Fruit fly (Drosophila melanogaster) whole organism, embryonic: Measurements from ENCODE around the gene CG43850.
A peak's percentile ranks its signal among the peaks of the same experiment; 100 is the strongest.

Source experiments
- Ada2b ChIP-seq: fragments of 200-800 bp; sonication (Bioruptor generic); IDR thresholded peaks from 2 replicates; pipeline ENCODE4 v1.3.6; 2022; ENCODE audit warnings: missing biosample characterization, missing genetic modification characterization
- Atf3 ChIP-seq: fragments of 200-800 bp; sonication (Bioruptor generic); optimal IDR thresholded peaks from 3 replicates; lab custom pipeline; 2016; ENCODE audit warnings: missing biosample characterization, missing genetic modification characterization
- BtbVII ChIP-seq: fragments of 200-800 bp; sonication (Bioruptor generic); optimal IDR thresholded peaks from 3 replicates; lab custom pipeline; 2017; ENCODE audit warnings: missing biosample characterization, mild to moderate bottlenecking, missing genetic modification characterization
- CG10979 ChIP-seq: fragments of 200-800 bp; sonication (Bioruptor generic); optimal IDR thresholded peaks from 2 replicates; lab custom pipeline; 2018; ENCODE audit warnings: missing biosample characterization, mild to moderate bottlenecking, missing genetic modification characterization, moderate library complexity
- CG11093 ChIP-seq: fragments of 200-800 bp; sonication (Bioruptor generic); IDR thresholded peaks from 3 replicates; pipeline ENCODE4 v1.3.6; 2022; ENCODE audit warnings: missing biosample characterization, missing genetic modification characterization
- CG11456 ChIP-seq: fragments of 200-800 bp; sonication (Bioruptor generic); IDR thresholded peaks from 3 replicates; pipeline ENCODE4 v1.3.6; 2022; ENCODE audit warnings: missing biosample characterization, missing genetic modification characterization
- CG11560 ChIP-seq: fragments of 200-800 bp; sonication (Bioruptor generic); IDR thresholded peaks from 3 replicates; pipeline ENCODE4 v1.3.6; 2022; ENCODE audit warnings: missing biosample characterization, missing genetic modification characterization
- CG12104 ChIP-seq: fragments of 200-800 bp; sonication (Bioruptor generic); optimal IDR thresholded peaks from 3 replicates; lab custom pipeline; 2016; ENCODE audit warnings: missing biosample characterization, missing genetic modification characterization
- CG14014 ChIP-seq: fragments of 200-800 bp; sonication (Bioruptor generic); IDR thresholded peaks from 2 replicates; pipeline ENCODE4 v1.3.6; 2022; ENCODE audit warnings: missing biosample characterization, missing genetic modification characterization
- CG15514 ChIP-seq: fragments of 200-800 bp; sonication (Bioruptor generic); optimal IDR thresholded peaks from 3 replicates; lab custom pipeline; 2017; ENCODE audit warnings: missing biosample characterization, missing genetic modification characterization, mild to moderate bottlenecking, moderate library complexity, missing genetic modification reagents
- CG1602 ChIP-seq: fragments of 200-800 bp; sonication (Bioruptor generic); optimal IDR thresholded peaks from 3 replicates; lab custom pipeline; 2016; ENCODE audit warnings: missing biosample characterization, missing genetic modification characterization
- CG18011 ChIP-seq: fragments of 200-800 bp; sonication (Bioruptor generic); optimal IDR thresholded peaks from 2 replicates; lab custom pipeline; 2017; ENCODE audit warnings: missing biosample characterization, missing genetic modification characterization, mild to moderate bottlenecking, moderate library complexity, missing genotype
- CG2120 ChIP-seq: fragments of 200-800 bp; sonication (Bioruptor generic); optimal IDR thresholded peaks from 3 replicates; lab custom pipeline; 2016; ENCODE audit warnings: missing biosample characterization, missing genetic modification characterization
- CG2875 ChIP-seq: fragments of 200-800 bp; sonication (Bioruptor generic); optimal IDR thresholded peaks from 2 replicates; lab custom pipeline; 2017; ENCODE audit warnings: missing biosample characterization, mild to moderate bottlenecking, missing genetic modification characterization, missing genetic modification reagents
- CG32532 ChIP-seq: fragments of 200-800 bp; sonication (Bioruptor generic); IDR thresholded peaks from 2 replicates; pipeline ENCODE4 v1.3.6; 2022; ENCODE audit warnings: missing biosample characterization, missing genetic modification characterization
- CG4404 ChIP-seq: fragments of 200-800 bp; sonication (Bioruptor generic); IDR thresholded peaks from 2 replicates; pipeline ENCODE4 v1.3.6; 2022; ENCODE audit warnings: missing biosample characterization, missing genetic modification characterization
- CG4820 ChIP-seq: fragments of 200-800 bp; sonication (Bioruptor generic); optimal IDR thresholded peaks from 3 replicates; lab custom pipeline; 2016; ENCODE audit warnings: missing biosample characterization, missing genetic modification characterization
- CG6813 ChIP-seq: fragments of 200-800 bp; sonication (Bioruptor generic); optimal IDR thresholded peaks from 2 replicates; lab custom pipeline; 2017; ENCODE audit warnings: missing biosample characterization, missing genetic modification characterization, mild to moderate bottlenecking, moderate library complexity, missing genetic modification reagents
- CG7357 ChIP-seq: fragments of 200-800 bp; sonication (Bioruptor generic); IDR thresholded peaks from 3 replicates; pipeline ENCODE4 v1.3.6; 2022; ENCODE audit warnings: missing biosample characterization, missing genetic modification characterization
- CG7963 ChIP-seq: fragments of 200-800 bp; sonication (Bioruptor generic); IDR thresholded peaks from 3 replicates; pipeline ENCODE4 v1.3.6; 2022; ENCODE audit warnings: missing biosample characterization, missing genetic modification characterization; ENCODE audit not compliant: partially characterized antibody
- CG8089 ChIP-seq: fragments of 200-800 bp; sonication (Bioruptor generic); optimal IDR thresholded peaks from 3 replicates; lab custom pipeline; 2016; ENCODE audit warnings: missing biosample characterization, missing genetic modification characterization
- CG9609 ChIP-seq: fragments of 200-800 bp; sonication (Bioruptor generic); optimal IDR thresholded peaks from 3 replicates; lab custom pipeline; 2016; ENCODE audit warnings: missing biosample characterization, missing genetic modification characterization
- Drgx ChIP-seq: fragments of 200-800 bp; sonication (Bioruptor generic); IDR thresholded peaks from 2 replicates; pipeline ENCODE4 v1.3.6; 2022; ENCODE audit warnings: missing biosample characterization, missing genetic modification characterization
- GATAe ChIP-seq: fragments of 200-800 bp; sonication (Bioruptor generic); conservative IDR thresholded peaks from 2 replicates; pipeline ENCODE4 v1.3.6; 2022; ENCODE audit warnings: missing biosample characterization, missing genetic modification characterization
- H15 ChIP-seq: fragments of 200-800 bp; sonication (Bioruptor generic); IDR thresholded peaks from 3 replicates; pipeline ENCODE4 v1.3.6; 2022; ENCODE audit warnings: missing biosample characterization, missing genetic modification characterization
- Nf-YA ChIP-seq: fragments of 200-800 bp; sonication (Bioruptor generic); IDR thresholded peaks from 2 replicates; pipeline ENCODE4 v1.3.6; 2022; ENCODE audit warnings: missing biosample characterization, missing genetic modification characterization
- Pdp1 ChIP-seq, 2 experiments: fragments of 200-800 bp; sonication (Bioruptor generic); optimal IDR thresholded peaks; 3 replicates each; lab custom pipeline; 2016; ENCODE audit warnings: missing biosample characterization in 2 of 2, missing genetic modification characterization in 2 of 2, mild to moderate bottlenecking in 1 of 2, moderate library complexity in 1 of 2
- Vsx1 ChIP-seq: fragments of 200-800 bp; sonication (Bioruptor generic); optimal IDR thresholded peaks from 2 replicates; lab custom pipeline; 2017; ENCODE audit warnings: missing biosample characterization, mild to moderate bottlenecking, missing genetic modification characterization, missing genetic modification reagents
- YL-1 ChIP-seq: fragments of 200-800 bp; sonication (Bioruptor generic); optimal IDR thresholded peaks from 3 replicates; lab custom pipeline; 2017; ENCODE audit warnings: missing biosample characterization, mild to moderate bottlenecking, missing genetic modification characterization
- al ChIP-seq: fragments of 200-800 bp; sonication (Bioruptor generic); IDR thresholded peaks from 2 replicates; pipeline ENCODE4 v1.3.6; 2022; ENCODE audit warnings: missing biosample characterization, missing genetic modification characterization
- amos ChIP-seq: fragments of 200-800 bp; sonication (Bioruptor generic); IDR thresholded peaks from 2 replicates; pipeline ENCODE4 v1.3.6; 2022; ENCODE audit warnings: missing biosample characterization, missing genetic modification characterization; ENCODE audit not compliant: partially characterized antibody
- ase ChIP-seq: fragments of 200-800 bp; sonication (Bioruptor generic); IDR thresholded peaks from 3 replicates; pipeline ENCODE4 v1.3.6; 2022; ENCODE audit warnings: missing biosample characterization, missing genetic modification characterization
- bigmax ChIP-seq: fragments of 200-800 bp; sonication (Bioruptor generic); optimal IDR thresholded peaks from 2 replicates; lab custom pipeline; 2018; ENCODE audit warnings: missing biosample characterization, mild to moderate bottlenecking, missing genetic modification characterization
- btn ChIP-seq: fragments of 200-800 bp; sonication (Bioruptor generic); optimal IDR thresholded peaks from 2 replicates; lab custom pipeline; 2016; ENCODE audit warnings: missing biosample characterization, missing genetic modification characterization
- chif ChIP-seq, 2 experiments: fragments of 200-800 bp; sonication (Bioruptor generic); optimal IDR thresholded peaks; 3 replicates each; lab custom pipeline; 2016; ENCODE audit warnings: missing biosample characterization in 2 of 2, missing genetic modification characterization in 2 of 2
- chinmo ChIP-seq: fragments of 200-800 bp; sonication (Bioruptor generic); IDR thresholded peaks from 4 replicates; pipeline ENCODE4 v1.3.6; 2022; ENCODE audit warnings: missing biosample characterization, missing genetic modification characterization; ENCODE audit not compliant: partially characterized antibody
- crol ChIP-seq: fragments of 200-800 bp; sonication (Bioruptor generic); IDR thresholded peaks from 2 replicates; pipeline ENCODE4 v1.3.6; 2022; ENCODE audit warnings: missing biosample characterization, missing genetic modification characterization
- esg ChIP-seq: fragments of 200-800 bp; sonication (Bioruptor generic); conservative IDR thresholded peaks from 2 replicates; pipeline ENCODE4 v1.3.6; 2022; ENCODE audit warnings: missing biosample characterization, missing genetic modification characterization
- gcm ChIP-seq: fragments of 200-800 bp; sonication (Bioruptor generic); optimal IDR thresholded peaks from 2 replicates; lab custom pipeline; 2019; ENCODE audit warnings: missing biosample characterization, mild to moderate bottlenecking, missing genetic modification characterization, moderate library complexity
- gfzf ChIP-seq: fragments of 200-800 bp; sonication (Bioruptor generic); optimal IDR thresholded peaks from 2 replicates; lab custom pipeline; 2016; ENCODE audit warnings: missing biosample characterization, mild to moderate bottlenecking, missing genetic modification characterization, moderate library complexity
- gt ChIP-seq: fragments of 200-800 bp; sonication (Bioruptor generic); IDR thresholded peaks from 2 replicates; pipeline ENCODE4 v1.3.6; 2022; ENCODE audit warnings: missing biosample characterization, missing genetic modification characterization
- hbn ChIP-seq: fragments of 200-800 bp; sonication (Bioruptor generic); IDR thresholded peaks from 2 replicates; pipeline ENCODE4 v1.3.6; 2022; ENCODE audit warnings: missing biosample characterization, missing genetic modification characterization; ENCODE audit not compliant: partially characterized antibody
- insv ChIP-seq, 2 experiments: fragments of 200-800 bp; sonication (Bioruptor generic); optimal IDR thresholded peaks; 3 replicates each; lab custom pipeline; 2016 to 2018; ENCODE audit warnings: missing biosample characterization in 2 of 2, missing genetic modification characterization in 2 of 2
- jing ChIP-seq: fragments of 200-800 bp; sonication (Bioruptor generic); optimal IDR thresholded peaks from 2 replicates; lab custom pipeline; 2018; ENCODE audit warnings: missing biosample characterization, mild to moderate bottlenecking, missing genetic modification characterization
- kah ChIP-seq: fragments of 200-800 bp; sonication (Bioruptor generic); optimal IDR thresholded peaks from 2 replicates; lab custom pipeline; 2018; ENCODE audit warnings: missing biosample characterization, mild to moderate bottlenecking, missing genetic modification characterization
- odd ChIP-seq: fragments of 200-800 bp; sonication (Bioruptor generic); optimal IDR thresholded peaks from 2 replicates; lab custom pipeline; 2017; ENCODE audit warnings: missing biosample characterization, mild to moderate bottlenecking, missing genetic modification characterization
- pnt ChIP-seq: fragments of 200-800 bp; sonication (Bioruptor generic); optimal IDR thresholded peaks from 3 replicates; lab custom pipeline; 2016; ENCODE audit warnings: missing biosample characterization, missing genetic modification characterization
- rib ChIP-seq: fragments of 200-800 bp; sonication (Bioruptor generic); IDR thresholded peaks from 2 replicates; pipeline ENCODE4 v1.3.6; 2022; ENCODE audit warnings: missing biosample characterization, missing genetic modification characterization
- sd ChIP-seq: fragments of 200-800 bp; sonication (Bioruptor generic); optimal IDR thresholded peaks from 3 replicates; lab custom pipeline; 2018; ENCODE audit warnings: missing biosample characterization, mild to moderate bottlenecking, missing genetic modification characterization, moderate library complexity
- sens ChIP-seq: fragments of 200-800 bp; sonication (Bioruptor generic); peaks from one replicate; lab custom pipeline; 2016; ENCODE audit warnings: missing biosample characterization, missing genetic modification characterization
- sens-2 ChIP-seq: fragments of 200-800 bp; sonication (Bioruptor generic); IDR thresholded peaks from 2 replicates; pipeline ENCODE4 v1.3.6; 2022; ENCODE audit warnings: missing biosample characterization, missing genetic modification characterization
- yki ChIP-seq: fragments of >200 bp; optimal IDR thresholded peaks from 3 replicates; lab custom pipeline; 2018

The CG43850 gene

DNA sequence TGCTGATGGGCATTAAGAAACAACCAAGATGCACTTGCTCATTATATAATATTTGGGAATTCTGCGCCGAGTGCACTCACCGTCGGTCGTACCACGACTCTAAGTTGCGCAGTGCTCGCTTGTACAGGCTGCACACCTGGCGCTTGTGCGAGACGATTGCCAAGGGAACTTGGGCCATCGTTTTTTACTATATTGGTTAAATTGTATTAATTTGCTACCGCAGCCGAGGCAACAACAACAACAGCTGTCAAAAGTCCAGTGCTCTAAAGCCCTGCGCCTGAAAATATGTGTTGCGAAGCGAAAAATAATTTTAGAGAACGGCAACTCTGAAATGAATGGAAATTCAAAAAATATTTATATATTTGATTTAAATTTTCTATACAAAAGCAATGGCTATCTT is 44.5 kb upstream of the CG43850 start, which contains the start of gene ND-B22 (continued):
- peak; percentile 57 for TF ChIP-seq CG15514
- no peak for TF ChIP-seq gcm
- TF ChIP-seq Vsx1 = peak; percentile 33
- no peak for TF ChIP-seq kah (GFP tag; lab: Kevin White, UChicago)
- TF ChIP-seq YL-1 (GFP tag; lab: Kevin White, UChicago) = peak; percentile 84
- TF ChIP-seq CG2875 (GFP tag; lab: Kevin White, UChicago) = no peak
- peak; percentile 39 for TF ChIP-seq CG4820 (GFP tag; lab: Kevin White, UChicago)
- no peak for TF ChIP-seq gt (GFP tag; lab: Robert Waterston, UW)
- peak; percentile 12; the same call in 1 of the 3 replicates for TF ChIP-seq CG11456 (GFP tag; lab: Robert Waterston, UW)
- no peak for TF ChIP-seq rib (GFP tag; lab: Robert Waterston, UW)
- no peak for TF ChIP-seq CG8089
- peak; percentile 30; the same call in 1 of the 2 replicates for TF ChIP-seq amos
- no peak for TF ChIP-seq Atf3 (GFP tag; lab: Kevin White, UChicago)
- TF ChIP-seq bigmax = no peak
- TF ChIP-seq CG1602 = peak; percentile 24
- no peak for TF ChIP-seq crol
- TF ChIP-seq insv (GFP tag; optimal IDR thresholded peaks at IDR 0.05; lab: Kevin White, UChicago) = no peak
- no peak for TF ChIP-seq al (GFP tag; lab: Robert Waterston, UW)
- TF ChIP-seq CG2120 (GFP tag; lab: Kevin White, UChicago) = peak; percentile 73
- TF ChIP-seq sd (tag; lab: Kevin White, UChicago) = no peak
- no peak for TF ChIP-seq esg (GFP tag; lab: Robert Waterston, UW)
- TF ChIP-seq hbn = peak; percentile 37; the same call in 1 of the 2 replicates
- peak; percentile 16; the same call in 1 of the 3 replicates for TF ChIP-seq CG7963 (GFP tag; lab: Robert Waterston, UW)
- TF ChIP-seq CG12104 (GFP tag; lab: Kevin White, UChicago) = no peak
- no peak for TF ChIP-seq GATAe (GFP tag; lab: Robert Waterston, UW)
- TF ChIP-seq chinmo (GFP tag; lab: Robert Waterston, UW) = no peak
- TF ChIP-seq sens-2 (GFP tag; lab: Robert Waterston, UW) = no peak
- TF ChIP-seq CG6813 (GFP tag; lab: Kevin White, UChicago) = no peak
- no peak for TF ChIP-seq ase (GFP tag; lab: Robert Waterston, UW)
- no peak for TF ChIP-seq CG9609
- no peak for TF ChIP-seq gfzf (GFP tag; lab: Kevin White, UChicago)
- TF ChIP-seq CG10979 = peak; percentile 22
- TF ChIP-seq CG7357 (GFP tag; lab: Robert Waterston, UW) = no peak
- no peak for TF ChIP-seq yki
- no peak for TF ChIP-seq pnt (GFP tag; lab: Kevin White, UChicago)
- no peak for TF ChIP-seq CG11093 (GFP tag; lab: Robert Waterston, UW)
- no peak for TF ChIP-seq BtbVII (GFP tag; lab: Kevin White, UChicago)
- no peak for TF ChIP-seq Nf-YA (GFP tag; lab: Robert Waterston, UW)
- no peak for TF ChIP-seq jing (GFP tag; lab: Kevin White, UChicago)
- TF ChIP-seq H15 = no peak
- peak; percentile 64 for TF ChIP-seq sens
- peak; percentile 27 to 97 for TF ChIP-seq Pdp1 (GFP tag; optimal IDR thresholded peaks at IDR 0.05; lab: Kevin White, UChicago)
- peak; percentile 57 for TF ChIP-seq CG32532
- peak; percentile 21; the same call in 1 of the 2 replicates for TF ChIP-seq CG14014 (GFP tag; lab: Robert Waterston, UW)
- no peak for TF ChIP-seq btn (GFP tag; lab: Kevin White, UChicago)
- no peak for TF ChIP-seq CG11560 (tag; lab: Robert Waterston, UW)
- peak in 1 of 2 experiments; percentile 2 for TF ChIP-seq chif (GFP tag; optimal IDR thresholded peaks at IDR 0.05; lab: Kevin White, UChicago)
- TF ChIP-seq CG18011 = peak; percentile 17
- no peak for TF ChIP-seq Ada2b (GFP tag; lab: Robert Waterston, UW)
- peak; percentile 32 for TF ChIP-seq odd
- no peak for TF ChIP-seq Drgx (GFP tag; lab: Robert Waterston, UW)
- TF ChIP-seq CG4404 (GFP tag; lab: Robert Waterston, UW) = no peak
